Worm (Caenorhabditis elegans): ENCODE results near the gene ogr-2.
A peak's percentile ranks its signal among the peaks of the same experiment; 100 is the strongest.

ogr-2 gene

ce11 chrII:10044961-10045360 is 4.0 kb downstream of the ogr-2 start, which contains the start of the genes F52H3.11 and bath-38:
Gene F52H3.11, minus strand, starts transcription at chrII:10045163.
Gene bath-38, minus strand, starts transcription at chrII:10045270.
- TF ChIP-seq lsy-2 (tag; optimal IDR thresholded peaks at IDR 0.05) = peak in 1 of 2 experiments; percentile 69
- no peak for TF ChIP-seq arid-1 (GFP tag; conservative IDR thresholded peaks at IDR 0.05)
- TF ChIP-seq dpl-1 (GFP tag; optimal IDR thresholded peaks at IDR 0.05) = peak; percentile 54
- TF ChIP-seq ztf-7 (tag; optimal IDR thresholded peaks at IDR 0.05) = peak; percentile 13
- peak in 1 of 2 experiments; percentile 5 for TF ChIP-seq mdl-1 (tag; optimal IDR thresholded peaks at IDR 0.05)
- peak; percentile 25 for TF ChIP-seq nhr-11 (tag; optimal IDR thresholded peaks at IDR 0.05)
- no peak for TF ChIP-seq dmd-6 (GFP tag; IDR thresholded peaks at IDR 0.05)
- TF ChIP-seq nhr-6 (tag; optimal IDR thresholded peaks at IDR 0.05) = peak; percentile 38
- TF ChIP-seq mxl-2 (GFP tag; conservative IDR thresholded peaks at IDR 0.05) = no peak
- TF ChIP-seq aha-1 (tag) = peak; percentile 91
- TF ChIP-seq attf-4 (tag; optimal IDR thresholded peaks at IDR 0.05) = no peak
- 0 out of 2 replicates have a peak, but pooled peaks have one; percentile 20 for TF ChIP-seq hmg-1.1 (GFP tag; IDR thresholded peaks at IDR 0.05)
- peak; percentile 58 for TF ChIP-seq dve-1 (tag; optimal IDR thresholded peaks at IDR 0.05; ENCODE audit: insufficient read depth)
- peak in 1 of 2 experiments; percentile 33 for TF ChIP-seq hif-1 (tag; optimal IDR thresholded peaks at IDR 0.05)
- TF ChIP-seq rbr-2 (tag; optimal IDR thresholded peaks at IDR 0.05) = peak; percentile 14
- no peak for TF ChIP-seq mxl-3 (GFP tag; optimal IDR thresholded peaks at IDR 0.05)
- TF ChIP-seq pha-4 (GFP tag; IDR thresholded peaks at IDR 0.05) = no peak
- peak; percentile 68 for TF ChIP-seq pha-4 (tag; optimal IDR thresholded peaks at IDR 0.05)
- TF ChIP-seq T20F7.1 (GFP tag; optimal IDR thresholded peaks at IDR 0.05) = peak; percentile 19
- peak; percentile 72 for TF ChIP-seq hlh-30 (tag; optimal IDR thresholded peaks at IDR 0.05; ENCODE audit: insufficient read depth)

- TF ChIP-seq daf-16 (GFP tag; optimal IDR thresholded peaks at IDR 0.05) (no peak), daf-16 (tag; optimal IDR thresholded peaks at IDR 0.05) (no peak)
Observed at ce11 chrII:10045670-10046069, 4.7 kb downstream of the ogr-2 start.

ce11 chrII:10048568-10048967 is 7.6 kb downstream of the ogr-2 start, which contains the start of gene flp-4:
Gene flp-4, plus strand, starts transcription at chrII:10048868.
- TF ChIP-seq dpl-1 (GFP tag; optimal IDR thresholded peaks at IDR 0.05) = no peak
- no peak for TF ChIP-seq unc-62 (GFP tag; optimal IDR thresholded peaks at IDR 0.05 in 1 of 2)
- no peak for TF ChIP-seq unc-62 (tag; optimal IDR thresholded peaks at IDR 0.05)
- TF ChIP-seq mdl-1 (tag; optimal IDR thresholded peaks at IDR 0.05) = no peak
- TF ChIP-seq egl-43 (GFP tag; IDR thresholded peaks at IDR 0.05) = no peak
- TF ChIP-seq ztf-7 (tag; optimal IDR thresholded peaks at IDR 0.05) = no peak
- TF ChIP-seq zfp-2 (tag; optimal IDR thresholded peaks at IDR 0.05) = no peak
- no peak for TF ChIP-seq hlh-30 (tag; optimal IDR thresholded peaks at IDR 0.05; ENCODE audit: insufficient read depth)
- TF ChIP-seq nhr-11 (tag; optimal IDR thresholded peaks at IDR 0.05) = no peak
- no peak for TF ChIP-seq ZK337.2 (GFP tag; IDR thresholded peaks at IDR 0.05)
- TF ChIP-seq ztf-11 (tag; optimal IDR thresholded peaks at IDR 0.05) = no peak
- no peak for TF ChIP-seq zip-2 (tag; optimal IDR thresholded peaks at IDR 0.05)
- TF ChIP-seq nhr-111 (GFP tag; optimal IDR thresholded peaks at IDR 0.05) = no peak
- no peak for TF ChIP-seq nhr-77 (tag; optimal IDR thresholded peaks at IDR 0.05)
- TF ChIP-seq lin-1 (GFP tag; IDR thresholded peaks at IDR 0.05) = no peak
- no peak for TF ChIP-seq R02D3.7 (tag; optimal IDR thresholded peaks at IDR 0.05)
- no peak for TF ChIP-seq madf-9 (GFP tag; conservative IDR thresholded peaks at IDR 0.05)
- no peak for TF ChIP-seq ceh-44 (GFP tag; IDR thresholded peaks at IDR 0.05)

- no peak for TF ChIP-seq mdt-29 (GFP tag; IDR thresholded peaks at IDR 0.05)
- peak; percentile 47 for TF ChIP-seq nhr-11 (tag; optimal IDR thresholded peaks at IDR 0.05)
- TF ChIP-seq aha-1 (tag) = peak; percentile 77
Observed at ce11 chrII:10051485-10051884, 10.6 kb downstream of the ogr-2 start.
